Worm (Caenorhabditis elegans): ENCODE results near the gene R148.4.

The R148.4 gene

ce11 chrIII:3163448-3163847 lies 7.9 kb upstream of the R148.4 start:
- TF ChIP-seq ets-7 (tag; optimal IDR thresholded peaks at IDR 0.05) (no peak), ceh-13 (GFP tag; optimal IDR thresholded peaks at IDR 0.05) (no peak), tbx-37 (GFP tag; conservative IDR thresholded peaks at IDR 0.05) (no peak), ceh-36 (tag; optimal IDR thresholded peaks at IDR 0.05) (no peak), B0310.2 (tag; optimal IDR thresholded peaks at IDR 0.05) (no peak), tbx-11 (GFP tag; IDR thresholded peaks at IDR 0.05) (no peak), flt-1 (GFP tag; IDR thresholded peaks at IDR 0.05) (no peak), hnd-1 (tag; optimal IDR thresholded peaks at IDR 0.05) (no peak), hmg-4 (GFP tag; optimal IDR thresholded peaks at IDR 0.05) (no peak), hmbx-1 (tag; optimal IDR thresholded peaks at IDR 0.05) (no peak), scrt-1 (GFP tag; IDR thresholded peaks at IDR 0.05) (no peak), pes-1 (GFP tag; IDR thresholded peaks at IDR 0.05) (no peak), ama-1 (optimal IDR thresholded peaks at IDR 0.05) (no peak), F13C5.2 (tag; optimal IDR thresholded peaks at IDR 0.05) (no peak), tra-4 (tag; optimal IDR thresholded peaks at IDR 0.05) (no peak), sea-1 (GFP tag; conservative IDR thresholded peaks at IDR 0.05) (no peak), aly-1 (tag; optimal IDR thresholded peaks at IDR 0.05) (no peak)

ce11 chrIII:3165309-3165708 lies 6.1 kb upstream of the R148.4 start, which contains the start of gene R148.5:
Gene R148.5, plus strand, starts transcription at chrIII:3165639.
- TF ChIP-seq flt-1 (GFP tag; IDR thresholded peaks at IDR 0.05) (no peak), tbx-37 (GFP tag; conservative IDR thresholded peaks at IDR 0.05) (no peak), ama-1 (optimal IDR thresholded peaks at IDR 0.05) (no peak), F13C5.2 (tag; optimal IDR thresholded peaks at IDR 0.05) (no peak), sea-1 (GFP tag; conservative IDR thresholded peaks at IDR 0.05) (no peak), ceh-36 (tag; optimal IDR thresholded peaks at IDR 0.05) (no peak), hmg-4 (GFP tag; optimal IDR thresholded peaks at IDR 0.05) (no peak), scrt-1 (GFP tag; IDR thresholded peaks at IDR 0.05) (no peak), tbx-11 (GFP tag; IDR thresholded peaks at IDR 0.05) (no peak), B0310.2 (tag; optimal IDR thresholded peaks at IDR 0.05) (no peak), aly-1 (tag; optimal IDR thresholded peaks at IDR 0.05) (no peak), hnd-1 (tag; optimal IDR thresholded peaks at IDR 0.05) (no peak), hmbx-1 (tag; optimal IDR thresholded peaks at IDR 0.05) (no peak), ceh-13 (GFP tag; optimal IDR thresholded peaks at IDR 0.05) (no peak), pes-1 (GFP tag; IDR thresholded peaks at IDR 0.05) (no peak), ets-7 (tag; optimal IDR thresholded peaks at IDR 0.05) (no peak), tra-4 (tag; optimal IDR thresholded peaks at IDR 0.05) (no peak)

- TF ChIP-seq flt-1 (GFP tag; IDR thresholded peaks at IDR 0.05) (no peak), pes-1 (GFP tag; IDR thresholded peaks at IDR 0.05) (no peak), tbx-11 (GFP tag; IDR thresholded peaks at IDR 0.05) (no peak)
Observed at ce11 chrIII:3169279-3169678, 2.1 kb upstream of the R148.4 start.

DNA sequence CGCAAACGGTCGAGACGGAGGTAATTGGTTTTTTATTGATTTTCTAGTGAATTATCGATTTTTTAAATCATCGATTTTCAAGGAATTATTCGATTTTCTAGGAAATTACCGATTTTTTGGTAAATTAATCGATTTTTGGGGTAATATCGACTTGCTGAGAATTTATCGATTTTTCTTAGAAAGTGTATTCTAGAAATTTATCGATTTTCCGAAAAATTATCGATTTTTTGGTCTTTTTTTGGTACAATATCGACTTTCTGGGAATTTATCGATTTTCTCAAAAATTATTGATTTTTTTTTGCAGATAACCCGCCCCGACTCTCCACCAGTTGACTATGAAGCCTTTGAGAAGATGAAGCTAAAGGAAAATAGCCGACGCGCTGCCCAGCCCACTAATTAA lies 854 bp upstream of the R148.4 start:
- TF ChIP-seq F13C5.2 (tag; optimal IDR thresholded peaks at IDR 0.05) (no peak), sea-1 (GFP tag; conservative IDR thresholded peaks at IDR 0.05) (no peak), tbx-37 (GFP tag; conservative IDR thresholded peaks at IDR 0.05) (no peak), ceh-36 (tag; optimal IDR thresholded peaks at IDR 0.05) (no peak), tbx-11 (GFP tag; IDR thresholded peaks at IDR 0.05) (no peak), hmbx-1 (tag; optimal IDR thresholded peaks at IDR 0.05) (no peak)

DNA sequence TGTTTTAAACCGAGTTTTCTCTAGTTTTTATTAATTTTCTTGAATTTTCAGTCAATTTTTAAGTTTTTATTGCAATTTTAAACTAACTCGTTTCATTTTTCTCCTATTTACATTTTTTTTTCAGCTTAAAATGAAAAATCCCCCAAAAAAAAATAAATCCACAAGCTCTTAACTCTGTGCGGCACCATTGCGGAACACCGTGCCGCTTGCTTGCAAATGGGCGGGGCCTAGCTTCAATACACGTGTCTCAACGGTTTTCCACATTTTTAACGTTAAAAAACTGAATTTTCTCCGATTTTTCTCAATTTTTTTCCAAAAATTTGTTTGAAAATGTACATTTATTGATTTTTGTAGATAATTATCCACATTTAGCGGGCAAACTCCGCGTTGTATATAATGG lies 3.6 kb downstream of the R148.4 start, which contains the start of gene R148.3:
Gene R148.3 (plus strand): TSS at position 347 of the 400 bp plus-strand sequence.
- TF ChIP-seq ets-7 (tag; optimal IDR thresholded peaks at IDR 0.05) (peak; percentile 56), scrt-1 (GFP tag; IDR thresholded peaks at IDR 0.05) (peak; percentile 82), F13C5.2 (tag; optimal IDR thresholded peaks at IDR 0.05) (peak; percentile 86), hmbx-1 (tag; optimal IDR thresholded peaks at IDR 0.05) (peak; percentile 32), hnd-1 (tag; optimal IDR thresholded peaks at IDR 0.05) (peak; percentile 64), ceh-36 (tag; optimal IDR thresholded peaks at IDR 0.05) (peak; percentile 94), tbx-37 (GFP tag; conservative IDR thresholded peaks at IDR 0.05) (peak; percentile 76), sea-1 (GFP tag; conservative IDR thresholded peaks at IDR 0.05) (peak; percentile 80; the same call in 1 of the 2 replicates), B0310.2 (tag; optimal IDR thresholded peaks at IDR 0.05) (peak; percentile 58), ceh-13 (GFP tag; optimal IDR thresholded peaks at IDR 0.05) (peak; percentile 63), flt-1 (GFP tag; IDR thresholded peaks at IDR 0.05) (peak; percentile 69; the same call in 1 of the 2 replicates), tbx-11 (GFP tag; IDR thresholded peaks at IDR 0.05) (peak; percentile 73), ama-1 (optimal IDR thresholded peaks at IDR 0.05) (no peak), pes-1 (GFP tag; IDR thresholded peaks at IDR 0.05) (peak; percentile 82), tra-4 (tag; optimal IDR thresholded peaks at IDR 0.05) (peak; percentile 73), hmg-4 (GFP tag; optimal IDR thresholded peaks at IDR 0.05) (peak; percentile 44), aly-1 (tag; optimal IDR thresholded peaks at IDR 0.05) (peak; percentile 68)

DNA sequence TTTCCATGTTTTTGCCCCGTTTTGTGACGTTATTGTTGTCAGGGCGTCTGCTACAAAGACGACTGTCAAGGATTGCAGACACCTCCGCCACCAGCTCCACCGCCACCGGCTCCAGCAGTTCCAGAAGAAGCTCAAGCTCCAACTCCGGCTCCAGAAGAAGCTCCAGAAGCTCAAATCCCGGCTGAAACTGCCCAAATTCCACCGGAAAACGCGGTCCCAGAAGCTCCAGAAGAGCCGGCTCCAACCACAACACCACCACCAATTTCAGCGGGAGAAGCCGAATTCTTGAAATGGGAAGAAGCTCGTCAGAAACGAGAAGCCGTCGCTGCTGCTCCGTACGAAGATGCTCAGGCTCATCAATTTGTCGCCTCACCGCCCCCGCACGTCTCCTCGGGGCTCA lies 5.4 kb downstream of the R148.4 start:
- TF ChIP-seq hmbx-1 (tag; optimal IDR thresholded peaks at IDR 0.05) (no peak), F13C5.2 (tag; optimal IDR thresholded peaks at IDR 0.05) (no peak), sea-1 (GFP tag; conservative IDR thresholded peaks at IDR 0.05) (no peak), pes-1 (GFP tag; IDR thresholded peaks at IDR 0.05) (no peak), ceh-13 (GFP tag; optimal IDR thresholded peaks at IDR 0.05) (no peak), scrt-1 (GFP tag; IDR thresholded peaks at IDR 0.05) (no peak), hmg-4 (GFP tag; optimal IDR thresholded peaks at IDR 0.05) (no peak), ceh-36 (tag; optimal IDR thresholded peaks at IDR 0.05) (no peak), tbx-37 (GFP tag; conservative IDR thresholded peaks at IDR 0.05) (no peak), ama-1 (optimal IDR thresholded peaks at IDR 0.05) (no peak), aly-1 (tag; optimal IDR thresholded peaks at IDR 0.05) (no peak), tra-4 (tag; optimal IDR thresholded peaks at IDR 0.05) (no peak)

DNA sequence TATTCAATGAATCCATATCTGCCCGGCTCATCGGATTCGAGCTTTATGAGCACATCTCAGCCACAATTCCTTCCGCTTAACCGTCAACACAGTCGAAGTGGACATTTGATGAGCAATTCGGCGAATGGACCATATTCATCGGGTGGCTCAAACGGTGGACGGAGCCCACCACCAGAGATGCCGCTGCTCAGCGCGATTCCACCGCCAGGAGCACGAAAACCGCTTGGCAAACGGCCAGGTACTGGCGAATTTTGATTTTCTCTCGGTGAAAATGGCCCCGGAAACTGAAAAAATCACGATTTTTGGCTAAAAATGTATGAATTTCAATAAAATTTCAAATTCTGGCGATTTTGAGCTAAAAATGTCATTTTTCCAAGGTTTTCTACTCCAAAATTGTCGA lies 8.5 kb downstream of the R148.4 start:
- TF ChIP-seq hnd-1 (tag; optimal IDR thresholded peaks at IDR 0.05) (no peak), tbx-37 (GFP tag; conservative IDR thresholded peaks at IDR 0.05) (no peak), pes-1 (GFP tag; IDR thresholded peaks at IDR 0.05) (no peak), F13C5.2 (tag; optimal IDR thresholded peaks at IDR 0.05) (no peak), tbx-11 (GFP tag; IDR thresholded peaks at IDR 0.05) (no peak), flt-1 (GFP tag; IDR thresholded peaks at IDR 0.05) (no peak), scrt-1 (GFP tag; IDR thresholded peaks at IDR 0.05) (no peak), ama-1 (optimal IDR thresholded peaks at IDR 0.05) (no peak), ceh-36 (tag; optimal IDR thresholded peaks at IDR 0.05) (no peak), B0310.2 (tag; optimal IDR thresholded peaks at IDR 0.05) (no peak), ets-7 (tag; optimal IDR thresholded peaks at IDR 0.05) (no peak), sea-1 (GFP tag; conservative IDR thresholded peaks at IDR 0.05) (no peak), aly-1 (tag; optimal IDR thresholded peaks at IDR 0.05) (no peak), ceh-13 (GFP tag; optimal IDR thresholded peaks at IDR 0.05) (no peak), hmbx-1 (tag; optimal IDR thresholded peaks at IDR 0.05) (no peak), tra-4 (tag; optimal IDR thresholded peaks at IDR 0.05) (no peak), hmg-4 (GFP tag; optimal IDR thresholded peaks at IDR 0.05) (no peak)
